Worm (Caenorhabditis elegans): ENCODE results near the gene cpf-1.
A peak's percentile ranks its signal among the peaks of the same experiment; 100 is the strongest.

Gene cpf-1

ce11 chrII:8621883-8622282 lies 19.6 kb upstream of the cpf-1 start, which contains the start of gene T22C8.3:
T22C8.3 (minus strand) TSS chrII:8621983.
- no peak for TF ChIP-seq nhr-76 (tag; optimal IDR thresholded peaks at IDR 0.05)
- TF ChIP-seq unc-62 (GFP tag; optimal IDR thresholded peaks at IDR 0.05) = no peak
- no peak for TF ChIP-seq mls-2 (tag; optimal IDR thresholded peaks at IDR 0.05)
- TF ChIP-seq elt-1 (tag; optimal IDR thresholded peaks at IDR 0.05; ENCODE audit: borderline replicate concordance, insufficient read depth) = no peak
- no peak for TF ChIP-seq ztf-11 (tag; optimal IDR thresholded peaks at IDR 0.05)
- TF ChIP-seq hlh-1 (tag; optimal IDR thresholded peaks at IDR 0.05) = no peak
- no peak for TF ChIP-seq nhr-237 (tag; optimal IDR thresholded peaks at IDR 0.05)
- TF ChIP-seq nhr-12 (tag; optimal IDR thresholded peaks at IDR 0.05) = no peak
- TF ChIP-seq lsy-2 (tag; optimal IDR thresholded peaks at IDR 0.05) = no peak
- TF ChIP-seq pha-4 (tag; optimal IDR thresholded peaks at IDR 0.05) = no peak
- TF ChIP-seq nhr-28 (tag; optimal IDR thresholded peaks at IDR 0.05) = no peak

ce11 chrII:8617516-8617915 lies 15.3 kb upstream of the cpf-1 start, which contains the start of gene chhy-1:
chhy-1 (minus strand) TSS chrII:8617616.
- no peak for TF ChIP-seq nhr-237 (tag; optimal IDR thresholded peaks at IDR 0.05)
- no peak for TF ChIP-seq sem-2 (GFP tag; optimal IDR thresholded peaks at IDR 0.05)
- no peak for TF ChIP-seq elt-1 (tag; optimal IDR thresholded peaks at IDR 0.05; ENCODE audit: borderline replicate concordance, insufficient read depth)
- no peak for TF ChIP-seq mep-1 (tag; optimal IDR thresholded peaks at IDR 0.05)
- TF ChIP-seq ceh-39 (tag; optimal IDR thresholded peaks at IDR 0.05) = no peak
- TF ChIP-seq tbx-8 (GFP tag; optimal IDR thresholded peaks at IDR 0.05) = no peak
- no peak for TF ChIP-seq unc-120 (tag; optimal IDR thresholded peaks at IDR 0.05; ENCODE audit: poor library complexity, severe bottlenecking)
- no peak for TF ChIP-seq M03D4.4 (tag; optimal IDR thresholded peaks at IDR 0.05)
- no peak for TF ChIP-seq ces-1 (GFP tag; optimal IDR thresholded peaks at IDR 0.05)
- TF ChIP-seq ceh-83 (GFP tag; optimal IDR thresholded peaks at IDR 0.05) = no peak
- no peak for TF ChIP-seq nhr-28 (tag; optimal IDR thresholded peaks at IDR 0.05)
- no peak for TF ChIP-seq nhr-2 (tag; optimal IDR thresholded peaks at IDR 0.05)
- TF ChIP-seq lin-13 (tag; optimal IDR thresholded peaks at IDR 0.05) = no peak
- no peak for TF ChIP-seq ztf-11 (tag; optimal IDR thresholded peaks at IDR 0.05)
- TF ChIP-seq mls-2 (tag; optimal IDR thresholded peaks at IDR 0.05) = no peak
- TF ChIP-seq ham-2 (GFP tag; optimal IDR thresholded peaks at IDR 0.05) = no peak

DNA sequence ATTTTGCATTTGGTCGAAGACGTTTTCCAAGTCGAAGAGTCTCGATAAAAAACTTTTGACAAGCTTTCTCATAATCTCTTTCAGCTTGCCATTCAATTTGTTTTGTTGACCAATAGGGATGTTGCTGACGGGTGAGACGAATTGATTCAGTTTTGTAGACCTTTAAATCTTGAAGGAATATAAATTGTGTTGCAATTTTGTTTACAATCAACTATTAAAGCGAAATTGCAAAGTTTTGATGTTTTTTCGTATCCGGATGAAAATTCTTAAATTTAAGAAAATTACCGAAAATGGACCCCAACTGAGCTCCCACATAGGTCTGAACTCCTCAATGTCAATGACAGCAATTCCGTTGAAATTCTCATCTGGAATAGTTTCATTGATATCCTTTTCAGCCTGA lies 13.9 kb upstream of the cpf-1 start:
- TF ChIP-seq sem-2 (GFP tag; optimal IDR thresholded peaks at IDR 0.05) (no peak), blmp-1 (tag; optimal IDR thresholded peaks at IDR 0.05) (no peak), ztf-11 (tag; optimal IDR thresholded peaks at IDR 0.05) (no peak), unc-62 (GFP tag; optimal IDR thresholded peaks at IDR 0.05) (no peak), ceh-39 (tag; optimal IDR thresholded peaks at IDR 0.05) (no peak), unc-120 (tag; optimal IDR thresholded peaks at IDR 0.05; ENCODE audit: poor library complexity, severe bottlenecking) (no peak), zip-8 (tag; optimal IDR thresholded peaks at IDR 0.05) (no peak), nhr-2 (tag; optimal IDR thresholded peaks at IDR 0.05) (no peak), tbx-8 (GFP tag; optimal IDR thresholded peaks at IDR 0.05) (no peak), nhr-12 (tag; optimal IDR thresholded peaks at IDR 0.05) (no peak)

DNA sequence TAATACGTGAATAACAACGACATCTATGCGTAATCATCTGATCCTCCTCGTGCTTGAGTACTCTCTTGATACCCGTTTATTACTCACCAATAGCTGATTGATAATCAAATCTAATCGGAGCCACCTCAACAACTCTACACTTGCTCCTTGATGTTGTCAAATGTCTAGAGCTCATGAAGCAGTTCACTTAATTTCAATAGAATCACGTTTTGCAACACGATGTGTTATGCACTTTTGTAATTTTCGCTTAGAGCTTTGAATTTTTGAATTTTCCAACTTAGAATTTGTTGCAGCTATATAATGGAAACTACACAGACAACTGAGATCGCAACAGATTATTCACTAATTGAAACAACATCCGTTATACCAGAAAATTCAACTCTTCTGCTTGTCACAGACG lies 10.2 kb upstream of the cpf-1 start, which contains the start of gene T22C8.1:
TSS of gene T22C8.1 (plus strand) at position 301 of the 400 bp plus-strand sequence.
- no peak for TF ChIP-seq ceh-43 (GFP tag; optimal IDR thresholded peaks at IDR 0.05)
- TF ChIP-seq drap-1 (GFP tag; optimal IDR thresholded peaks at IDR 0.05) = no peak
- TF ChIP-seq sem-2 (GFP tag; optimal IDR thresholded peaks at IDR 0.05) = no peak
- no peak for TF ChIP-seq elt-3 (tag; optimal IDR thresholded peaks at IDR 0.05)
- TF ChIP-seq elt-1 (tag; optimal IDR thresholded peaks at IDR 0.05; ENCODE audit: borderline replicate concordance, insufficient read depth) = no peak
- TF ChIP-seq ces-1 (GFP tag; optimal IDR thresholded peaks at IDR 0.05) = no peak
- TF ChIP-seq mep-1 (tag; optimal IDR thresholded peaks at IDR 0.05) = no peak
- no peak for TF ChIP-seq nhr-2 (tag; optimal IDR thresholded peaks at IDR 0.05)
- TF ChIP-seq lin-32 (GFP tag; optimal IDR thresholded peaks at IDR 0.05) = no peak
- TF ChIP-seq mls-2 (tag; optimal IDR thresholded peaks at IDR 0.05) = no peak
- TF ChIP-seq M03D4.4 (tag; optimal IDR thresholded peaks at IDR 0.05) = no peak

DNA sequence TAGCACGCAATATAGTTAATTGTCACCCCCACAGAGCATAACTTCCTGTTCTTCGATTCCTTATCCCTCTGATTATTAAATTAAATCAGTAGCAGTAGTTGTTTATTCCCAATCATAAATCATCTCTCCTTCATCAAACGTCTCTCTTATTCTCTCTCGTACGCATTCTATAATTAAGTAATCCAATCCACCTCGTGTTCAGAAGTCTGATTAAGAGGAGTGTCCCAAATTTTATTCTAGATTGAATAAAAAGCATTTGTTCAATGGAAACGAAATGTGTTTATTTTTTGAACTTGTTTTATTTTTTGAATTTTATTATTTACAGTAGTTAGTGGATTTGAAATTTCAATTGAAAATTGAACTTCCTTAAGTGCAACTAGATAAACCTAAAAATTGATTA lies 9.1 kb upstream of the cpf-1 start:
- TF ChIP-seq ces-1 (GFP tag; optimal IDR thresholded peaks at IDR 0.05) (peak; percentile 65), nhr-28 (tag; optimal IDR thresholded peaks at IDR 0.05) (no peak)

DNA sequence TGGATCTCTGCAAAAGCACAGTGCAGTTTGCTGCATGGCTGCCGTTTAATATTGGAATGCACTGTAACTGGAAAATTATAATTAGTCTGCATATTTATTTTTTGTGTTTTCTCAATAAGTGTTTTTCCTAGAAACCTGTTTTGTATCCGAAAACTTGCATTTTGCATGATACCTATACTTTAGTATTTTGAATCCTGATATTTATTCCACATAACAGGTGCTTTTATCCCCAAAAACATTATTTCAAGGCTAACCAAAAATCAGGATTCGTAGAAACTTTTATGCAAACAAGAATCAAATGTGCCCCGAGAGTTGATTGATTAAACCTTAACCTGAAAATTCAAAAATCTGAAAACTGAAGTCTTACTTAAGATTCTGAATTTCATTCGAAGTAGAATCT lies 8.3 kb upstream of the cpf-1 start:
- no peak for TF ChIP-seq drap-1 (GFP tag; optimal IDR thresholded peaks at IDR 0.05)
- TF ChIP-seq lsy-2 (tag; optimal IDR thresholded peaks at IDR 0.05) = no peak
- TF ChIP-seq lin-32 (GFP tag; optimal IDR thresholded peaks at IDR 0.05) = no peak
- no peak for TF ChIP-seq cnd-1 (tag; optimal IDR thresholded peaks at IDR 0.05)
- TF ChIP-seq mls-2 (tag; optimal IDR thresholded peaks at IDR 0.05) = no peak
- no peak for TF ChIP-seq bed-3 (GFP tag; optimal IDR thresholded peaks at IDR 0.05)
- no peak for TF ChIP-seq lin-13 (tag; optimal IDR thresholded peaks at IDR 0.05)
